Worm (Caenorhabditis elegans): ENCODE results near the gene dhhc-5.

dhhc-5 gene

ce11 chrIII:6819322-6819901 lies 29.4 kb downstream of the dhhc-5 start, which contains the start of gene F28F5.6 (continued):
- TF ChIP-seq spr-1 (tag; optimal IDR thresholded peaks at IDR 0.05) (no peak), mes-2 (tag; optimal IDR thresholded peaks at IDR 0.05; ENCODE audit: poor library complexity, severe bottlenecking) (peak; percentile 38), nhr-6 (tag; optimal IDR thresholded peaks at IDR 0.05) (no peak), hif-1 (tag; optimal IDR thresholded peaks at IDR 0.05) (no peak), daf-19 (GFP tag; conservative IDR thresholded peaks at IDR 0.05) (no peak), aly-2 (tag; optimal IDR thresholded peaks at IDR 0.05) (no peak), T20F7.1 (GFP tag; optimal IDR thresholded peaks at IDR 0.05) (no peak), fkh-10 (GFP tag; optimal IDR thresholded peaks at IDR 0.05) (no peak), zip-2 (tag; optimal IDR thresholded peaks at IDR 0.05) (no peak), ceh-20 (GFP tag; IDR thresholded peaks at IDR 0.05) (0 out of 2 replicates have a peak, but pooled peaks have one; percentile 45)

ce11 chrIII:6818037-6818436 lies 30.8 kb downstream of the dhhc-5 start:
- TF ChIP-seq hlh-11 (tag; optimal IDR thresholded peaks at IDR 0.05), result peak; percentile 60
- TF ChIP-seq mep-1 (tag; optimal IDR thresholded peaks at IDR 0.05), result no peak
- TF ChIP-seq nhr-11 (tag; optimal IDR thresholded peaks at IDR 0.05), result no peak
- TF ChIP-seq php-3 (GFP tag; IDR thresholded peaks at IDR 0.05), result peak; percentile 32; the same call in 1 of the 2 replicates
- TF ChIP-seq daf-16 (GFP tag; optimal IDR thresholded peaks at IDR 0.05), result no peak
- TF ChIP-seq daf-16 (tag; optimal IDR thresholded peaks at IDR 0.05), result peak; percentile 76
- peak; percentile 21; the same call in 1 of the 2 replicates for TF ChIP-seq dmd-6 (GFP tag; IDR thresholded peaks at IDR 0.05)
- TF ChIP-seq unc-62 (GFP tag; optimal IDR thresholded peaks at IDR 0.05 in 1 of 2), result peak in 1 of 2 experiments; percentile 23
- no peak for TF ChIP-seq unc-62 (tag; optimal IDR thresholded peaks at IDR 0.05)
- TF ChIP-seq nhr-28 (tag; optimal IDR thresholded peaks at IDR 0.05), result peak; percentile 7

ce11 chrIII:6816930-6817329 lies 31.9 kb downstream of the dhhc-5 start, which contains the start of gene F28F5.4:
Gene F28F5.4 (minus strand): TSS chrIII:6817033.
- TF ChIP-seq php-3 (GFP tag; IDR thresholded peaks at IDR 0.05) (0 out of 2 replicates have a peak, but pooled peaks have one; percentile 27), nhr-102 (tag; optimal IDR thresholded peaks at IDR 0.05) (peak; percentile 21), aha-1 (tag) (peak; percentile 87), daf-19 (GFP tag; conservative IDR thresholded peaks at IDR 0.05) (0 out of 2 replicates have a peak, but pooled peaks have one; percentile 10), fkh-10 (GFP tag; optimal IDR thresholded peaks at IDR 0.05) (no peak), nhr-76 (tag; optimal IDR thresholded peaks at IDR 0.05) (no peak), ceh-28 (tag; optimal IDR thresholded peaks at IDR 0.05) (no peak), daf-16 (GFP tag; optimal IDR thresholded peaks at IDR 0.05) (no peak), daf-16 (tag; optimal IDR thresholded peaks at IDR 0.05) (peak; percentile 44), egl-43 (GFP tag; IDR thresholded peaks at IDR 0.05) (0 out of 2 replicates have a peak, but pooled peaks have one; percentile 27), snpc-1.2 (GFP tag; IDR thresholded peaks at IDR 0.05) (no peak), ceh-62 (tag; optimal IDR thresholded peaks at IDR 0.05) (no peak), D1046.2 (GFP tag; IDR thresholded peaks at IDR 0.05) (no peak), hlh-30 (tag; optimal IDR thresholded peaks at IDR 0.05; ENCODE audit: insufficient read depth) (peak; percentile 53)

ce11 chrIII:6805397-6805796 lies 43.5 kb downstream of the dhhc-5 start:
- TF ChIP-seq spr-3 (GFP tag; optimal IDR thresholded peaks at IDR 0.05) (no peak), saeg-2 (GFP tag; IDR thresholded peaks at IDR 0.05) (no peak), madf-9 (GFP tag; conservative IDR thresholded peaks at IDR 0.05) (peak; percentile 58; the same call in 1 of the 2 replicates), madf-5 (GFP tag; IDR thresholded peaks at IDR 0.05) (no peak), fos-1 (tag; optimal IDR thresholded peaks at IDR 0.05) (no peak), pha-4 (GFP tag; IDR thresholded peaks at IDR 0.05) (peak; percentile 71; the same call in 1 of the 2 replicates), pha-4 (tag; optimal IDR thresholded peaks at IDR 0.05) (no peak), mes-2 (tag; optimal IDR thresholded peaks at IDR 0.05; ENCODE audit: poor library complexity, severe bottlenecking) (peak; percentile 78), dmd-6 (GFP tag; IDR thresholded peaks at IDR 0.05) (peak; percentile 55), dve-1 (tag; optimal IDR thresholded peaks at IDR 0.05; ENCODE audit: insufficient read depth) (peak; percentile 26), spr-1 (tag; optimal IDR thresholded peaks at IDR 0.05) (peak; percentile 10), dpl-1 (GFP tag; optimal IDR thresholded peaks at IDR 0.05) (no peak), mdl-1 (tag; optimal IDR thresholded peaks at IDR 0.05) (no peak), daf-16 (GFP tag; optimal IDR thresholded peaks at IDR 0.05) (peak in 1 of 2 experiments; percentile 34), daf-16 (tag; optimal IDR thresholded peaks at IDR 0.05) (peak; percentile 29), daf-19 (GFP tag; conservative IDR thresholded peaks at IDR 0.05) (0 out of 2 replicates have a peak, but pooled peaks have one; percentile 51), zfp-3 (GFP tag; conservative IDR thresholded peaks at IDR 0.05) (peak; percentile 18; the same call in 1 of the 2 replicates), ctbp-1 (GFP tag; IDR thresholded peaks at IDR 0.05) (0 out of 2 replicates have a peak, but pooled peaks have one; percentile 24), egl-27 (tag; optimal IDR thresholded peaks at IDR 0.05) (no peak), T26A8.4 (GFP tag; IDR thresholded peaks at IDR 0.05) (0 out of 2 replicates have a peak, but pooled peaks have one; percentile 33), F44E2.7 (GFP tag; IDR thresholded peaks at IDR 0.05) (0 out of 2 replicates have a peak, but pooled peaks have one; percentile 5)
